Worm (Caenorhabditis elegans): Measurements from ENCODE around the gene R02D5.10.
A peak's percentile ranks its signal among the peaks of the same experiment; 100 is the strongest.

Gene R02D5.10

ce11 chrV:14460615-14461102 lies 21.4 kb upstream of the R02D5.10 start, which contains the start of gene F08H9.2:
Gene F08H9.2, plus strand, starts transcription at chrV:14460665.
- no peak for TF ChIP-seq nhr-11 (tag; optimal IDR thresholded peaks at IDR 0.05)
- no peak for TF ChIP-seq fkh-6 (tag; optimal IDR thresholded peaks at IDR 0.05)
- TF ChIP-seq syd-9 (tag; optimal IDR thresholded peaks at IDR 0.05) = no peak
- no peak for TF ChIP-seq ahr-1 (tag; optimal IDR thresholded peaks at IDR 0.05)
- TF ChIP-seq ceh-31 (tag; optimal IDR thresholded peaks at IDR 0.05) = no peak
- no peak for TF ChIP-seq Y22D7AL.16 (tag; optimal IDR thresholded peaks at IDR 0.05)
- TF ChIP-seq ceh-9 (tag; optimal IDR thresholded peaks at IDR 0.05) = no peak
- no peak for TF ChIP-seq unc-42 (tag; optimal IDR thresholded peaks at IDR 0.05)
- TF ChIP-seq fkh-10 (GFP tag; optimal IDR thresholded peaks at IDR 0.05) = no peak
- TF ChIP-seq ets-4 (tag; optimal IDR thresholded peaks at IDR 0.05) = no peak
- no peak for TF ChIP-seq hlh-13 (GFP tag; optimal IDR thresholded peaks at IDR 0.05)
- TF ChIP-seq mec-3 (tag; optimal IDR thresholded peaks at IDR 0.05; ENCODE audit: borderline replicate concordance) = no peak
- no peak for TF ChIP-seq ceh-34 (tag; optimal IDR thresholded peaks at IDR 0.05)
- no peak for TF ChIP-seq gmeb-2 (tag; optimal IDR thresholded peaks at IDR 0.05)
- TF ChIP-seq odd-2 (tag; optimal IDR thresholded peaks at IDR 0.05) = no peak

ce11 chrV:14462653-14463052 lies 19.4 kb upstream of the R02D5.10 start:
- TF ChIP-seq ceh-14 (tag; optimal IDR thresholded peaks at IDR 0.05) (no peak), ceh-9 (tag; optimal IDR thresholded peaks at IDR 0.05) (no peak), ttx-3 (tag; optimal IDR thresholded peaks at IDR 0.05) (no peak), nhr-232 (tag; optimal IDR thresholded peaks at IDR 0.05) (no peak), tbx-7 (tag; optimal IDR thresholded peaks at IDR 0.05) (no peak)

- TF ChIP-seq elt-2 (tag; optimal IDR thresholded peaks at IDR 0.05) (peak; percentile 2), ref-2 (tag; optimal IDR thresholded peaks at IDR 0.05) (peak; percentile 17)
These were observed 19.0 kb upstream of the R02D5.10 start, which contains the start of gene F08H9.3 for ce11 chrV:14463087-14463486. Gene F08H9.3, minus strand, starts transcription at chrV:14463338.

ce11 chrV:14464368-14464767 lies 17.7 kb upstream of the R02D5.10 start, which contains the start of gene F08H9.4:
Gene F08H9.4, minus strand, starts transcription at chrV:14464428.
- TF ChIP-seq pat-9 (tag; optimal IDR thresholded peaks at IDR 0.05) = no peak
- no peak for TF ChIP-seq ceh-30 (tag; optimal IDR thresholded peaks at IDR 0.05)
- no peak for TF ChIP-seq ztf-16 (tag; optimal IDR thresholded peaks at IDR 0.05)
- TF ChIP-seq ceh-2 (tag; optimal IDR thresholded peaks at IDR 0.05) = no peak
- TF ChIP-seq hlh-6 (tag; optimal IDR thresholded peaks at IDR 0.05) = no peak
- no peak for TF ChIP-seq madf-2 (tag; optimal IDR thresholded peaks at IDR 0.05)

- no peak for TF ChIP-seq ceh-31 (tag; optimal IDR thresholded peaks at IDR 0.05)
- TF ChIP-seq unc-3 (GFP tag; conservative IDR thresholded peaks at IDR 0.05) = no peak
- no peak for TF ChIP-seq unc-3 (tag; optimal IDR thresholded peaks at IDR 0.05)
- TF ChIP-seq ceh-2 (tag; optimal IDR thresholded peaks at IDR 0.05) = no peak
These were observed 13.8 kb upstream of the R02D5.10 start, which contains the start of gene srz-97 for ce11 chrV:14468196-14468874. Gene srz-97, minus strand, starts transcription at chrV:14468246.

- TF ChIP-seq npax-4 (tag; optimal IDR thresholded peaks at IDR 0.05) = no peak
- no peak for TF ChIP-seq ceh-14 (tag; optimal IDR thresholded peaks at IDR 0.05)
- TF ChIP-seq nfya-1 (tag; optimal IDR thresholded peaks at IDR 0.05) = no peak
- TF ChIP-seq C38D4.7 (GFP tag; optimal IDR thresholded peaks at IDR 0.05) = no peak
- TF ChIP-seq ceh-2 (tag; optimal IDR thresholded peaks at IDR 0.05) = no peak
- no peak for TF ChIP-seq fkh-6 (tag; optimal IDR thresholded peaks at IDR 0.05)
- TF ChIP-seq sdc-2 (tag; optimal IDR thresholded peaks at IDR 0.05) = no peak
- no peak for TF ChIP-seq lin-11 (tag; optimal IDR thresholded peaks at IDR 0.05)
- no peak for TF ChIP-seq odd-2 (tag; optimal IDR thresholded peaks at IDR 0.05)
- TF ChIP-seq tbx-7 (tag; optimal IDR thresholded peaks at IDR 0.05) = no peak
- TF ChIP-seq pag-3 (tag; optimal IDR thresholded peaks at IDR 0.05; ENCODE audit: borderline replicate concordance) = no peak
- TF ChIP-seq ets-4 (tag; optimal IDR thresholded peaks at IDR 0.05) = no peak
- no peak for TF ChIP-seq pat-9 (tag; optimal IDR thresholded peaks at IDR 0.05)
These were observed 13.2 kb upstream of the R02D5.10 start, which contains the start of gene clec-57 for ce11 chrV:14468931-14469330. Gene clec-57, plus strand, starts transcription at chrV:14469231.

Data from whole organism, late embryonic.